Worm (Caenorhabditis elegans): Measurements from ENCODE around the gene ZK643.6.

- TF ChIP-seq Y75B8A.6 (GFP tag; IDR thresholded peaks at IDR 0.05) (no peak), unc-39 (tag; optimal IDR thresholded peaks at IDR 0.05) (no peak), duxl-1 (tag; optimal IDR thresholded peaks at IDR 0.05; ENCODE audit: poor library complexity) (no peak), ceh-82 (tag; optimal IDR thresholded peaks at IDR 0.05) (no peak), lin-15B (tag; optimal IDR thresholded peaks at IDR 0.05) (no peak), nhr-76 (tag; optimal IDR thresholded peaks at IDR 0.05) (no peak)
These were observed 46.6 kb upstream of the ZK643.6 start for ce11 chrIII:9007183-9007582.

All from whole organism, L4 larva.